Worm (Caenorhabditis elegans) whole organism, mixed stage, embryonic: Measurements from ENCODE around the gene marc-1.

Experiments
- ceh-43 ChIP-seq: fragments of 200-800 bp; sonication (Bioruptor generic); optimal IDR thresholded peaks from 2 replicates; lab custom pipeline; 2018; ENCODE audit warnings: mild to moderate bottlenecking, missing genetic modification characterization, moderate library complexity, missing compliant biosample characterization
- ceh-83 ChIP-seq: fragments of 200-800 bp; sonication (Bioruptor generic); optimal IDR thresholded peaks from 2 replicates; lab custom pipeline; 2018; ENCODE audit warnings: mild to moderate bottlenecking, missing genetic modification characterization, missing compliant biosample characterization
- cnd-1 ChIP-seq: fragments of 200-800 bp; sonication (Bioruptor generic); optimal IDR thresholded peaks from 2 replicates; lab custom pipeline; 2018; ENCODE audit warnings: mild to moderate bottlenecking, missing genetic modification characterization, missing compliant biosample characterization
- elt-3 ChIP-seq: fragments of 150-350 bp; optimal IDR thresholded peaks from 2 replicates; lab custom pipeline; 2014; ENCODE audit warnings: missing biosample characterization, missing genetic modification characterization
- ham-2 ChIP-seq: fragments of 200-800 bp; sonication (Bioruptor generic); optimal IDR thresholded peaks from 2 replicates; lab custom pipeline; 2018; ENCODE audit warnings: mild to moderate bottlenecking, missing genetic modification characterization, missing compliant biosample characterization
- lin-13 ChIP-seq: fragments of 150-350 bp; optimal IDR thresholded peaks from 2 replicates; lab custom pipeline; 2014; ENCODE audit warnings: missing biosample characterization, missing genetic modification characterization
- nhr-12 ChIP-seq: fragments of 150-350 bp; optimal IDR thresholded peaks from 2 replicates; lab custom pipeline; 2014; ENCODE audit warnings: missing biosample characterization, missing genetic modification characterization
- nhr-28 ChIP-seq: fragments of 150-350 bp; optimal IDR thresholded peaks from 2 replicates; lab custom pipeline; 2014; ENCODE audit warnings: missing biosample characterization, missing genetic modification characterization
- nhr-76 ChIP-seq: sonication (generic microtip); optimal IDR thresholded peaks from 2 replicates; lab custom pipeline; 2017; ENCODE audit warnings: missing biosample characterization, missing genetic modification characterization
- snpc-4 ChIP-seq: fragments of 150-350 bp; optimal IDR thresholded peaks from 2 replicates; lab custom pipeline; 2014; ENCODE audit warnings: missing biosample characterization, missing genetic modification characterization
- sptf-1 ChIP-seq: sonication (generic microtip); optimal IDR thresholded peaks from 2 replicates; lab custom pipeline; 2017; ENCODE audit warnings: mild to moderate bottlenecking, missing genetic modification characterization, moderate library complexity, missing compliant biosample characterization
- unc-39 ChIP-seq: fragments of 150-350 bp; optimal IDR thresholded peaks from 2 replicates; lab custom pipeline; 2014; ENCODE audit warnings: missing biosample characterization, missing genetic modification characterization
- unc-62 ChIP-seq: fragments of 150-350 bp; optimal IDR thresholded peaks from 2 replicates; lab custom pipeline; 2014; ENCODE audit warnings: missing biosample characterization, missing genetic modification reagents, missing genetic modification characterization

DNA sequence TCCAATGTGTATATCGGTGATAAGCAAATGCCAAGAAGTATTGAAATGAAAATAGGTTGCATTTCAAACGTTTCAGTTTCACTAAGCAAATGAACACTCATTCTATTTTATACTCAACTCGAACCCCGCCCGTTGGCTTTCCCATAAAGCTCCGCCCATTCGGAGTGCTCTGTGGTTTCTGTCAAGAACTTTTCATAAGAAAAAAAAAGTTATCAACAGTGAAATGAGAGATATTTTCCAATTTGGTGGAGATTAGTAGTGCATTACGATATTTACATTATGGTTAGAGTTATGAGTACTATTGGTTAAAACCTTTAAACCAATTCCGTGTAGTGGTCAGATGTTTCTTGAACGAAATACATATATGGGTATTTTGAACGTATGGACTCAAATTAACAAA, 10.8 kb downstream of the marc-1 start, which contains the start of gene F58E6.4:
- TF ChIP-seq nhr-28, result no peak
- no peak for TF ChIP-seq unc-62 (GFP tag; lab: Kevin White, UChicago)
- no peak for TF ChIP-seq ceh-83 (GFP tag; lab: Kevin White, UChicago)
- no peak for TF ChIP-seq ceh-43
- no peak for TF ChIP-seq snpc-4 (tag; lab: Kevin White, UChicago)
- no peak for TF ChIP-seq ham-2
- no peak for TF ChIP-seq lin-13 (tag; lab: Kevin White, UChicago)
- no peak for TF ChIP-seq nhr-76 (tag; lab: Kevin White, UChicago)
- TF ChIP-seq nhr-12 (tag; lab: Kevin White, UChicago), result no peak
- no peak for TF ChIP-seq elt-3 (tag; lab: Kevin White, UChicago)
- TF ChIP-seq cnd-1, result no peak
- no peak for TF ChIP-seq unc-39 (tag; lab: Kevin White, UChicago)
- TF ChIP-seq sptf-1 (tag; lab: Kevin White, UChicago), result no peak
